Worm (Caenorhabditis elegans) whole organism, late embryonic: ENCODE data around the gene spin-4.

Source experiments
- F13H6.1 ChIP-seq: sonication (generic microtip); optimal IDR thresholded peaks from 2 replicates; lab custom pipeline; 2016; ENCODE audit warnings: missing genetic modification characterization, missing compliant biosample characterization
- ama-1 ChIP-seq: fragments of 150-350 bp; optimal IDR thresholded peaks from 2 replicates; lab custom pipeline; 2014
- npax-4 ChIP-seq: sonication (generic microtip); optimal IDR thresholded peaks from 2 replicates; lab custom pipeline; 2016; ENCODE audit warnings: missing genetic modification characterization, missing compliant biosample characterization
- pqm-1 ChIP-seq: sonication (generic microtip); optimal IDR thresholded peaks from 2 replicates; lab custom pipeline; 2016; ENCODE audit warnings: missing genetic modification characterization, missing compliant biosample characterization
- sdc-2 ChIP-seq: sonication (generic microtip); optimal IDR thresholded peaks from 2 replicates; lab custom pipeline; 2016; ENCODE audit warnings: missing genotype, missing genetic modification characterization, missing compliant biosample characterization
- tbx-2 ChIP-seq: sonication (generic microtip); optimal IDR thresholded peaks from 2 replicates; lab custom pipeline; 2016; ENCODE audit warnings: missing genetic modification characterization, missing compliant biosample characterization
- tbx-7 ChIP-seq: sonication (generic microtip); optimal IDR thresholded peaks from 2 replicates; lab custom pipeline; 2016; ENCODE audit warnings: missing genotype, missing genetic modification characterization, missing compliant biosample characterization
- ttx-3 ChIP-seq: sonication (generic microtip); optimal IDR thresholded peaks from 2 replicates; lab custom pipeline; 2016; ENCODE audit warnings: missing genetic modification reagents, missing genetic modification characterization, missing compliant biosample characterization

ce11 chrIII:12662186-12662585, 25.9 kb upstream of the spin-4 start, which contains the start of gene tpst-1:
- TF ChIP-seq F13H6.1 (tag; lab: Kevin White, UChicago) (no peak), ama-1 (no peak), sdc-2 (tag; lab: Kevin White, UChicago) (no peak), npax-4 (no peak), tbx-7 (tag; lab: Kevin White, UChicago) (no peak), tbx-2 (tag; lab: Kevin White, UChicago) (no peak), pqm-1 (tag; lab: Kevin White, UChicago) (no peak), ttx-3 (no peak)
